Worm (Caenorhabditis elegans): Measurements from ENCODE around the gene Y46H3A.5.
"Not testable (repeated sequence)": the region's sequence is repeated elsewhere in the genome, so short reads cannot be mapped to it uniquely, and the experiment has no call there.

Gene Y46H3A.5

DNA sequence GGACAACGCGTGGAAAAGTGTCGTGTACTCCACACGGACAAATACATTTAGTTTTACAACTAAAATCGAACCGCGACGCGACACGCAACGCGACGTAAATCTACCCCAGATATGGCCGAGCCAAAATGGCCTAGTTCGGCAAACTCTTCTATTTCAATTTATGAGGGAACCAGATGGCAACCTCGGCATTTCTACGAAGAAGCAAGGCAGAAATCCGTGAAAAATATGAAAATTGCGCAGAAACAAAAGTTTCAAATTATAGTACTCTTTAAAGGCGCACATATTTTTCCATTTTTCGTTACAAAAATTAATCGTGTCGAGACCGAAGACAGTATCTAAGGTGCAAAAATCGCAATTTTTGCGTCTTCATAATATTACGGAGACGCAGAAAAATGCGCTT is at the start of gene Y46H3A.5:
TSS of gene Y46H3A.5 (minus strand) at position 101 of the 400 bp plus-strand sequence.
- not testable (repeated sequence) for TF ChIP-seq ceh-82 (tag; optimal IDR thresholded peaks at IDR 0.05); ztf-1 (GFP tag; conservative IDR thresholded peaks at IDR 0.05); elt-1 (tag; optimal IDR thresholded peaks at IDR 0.05)

DNA sequence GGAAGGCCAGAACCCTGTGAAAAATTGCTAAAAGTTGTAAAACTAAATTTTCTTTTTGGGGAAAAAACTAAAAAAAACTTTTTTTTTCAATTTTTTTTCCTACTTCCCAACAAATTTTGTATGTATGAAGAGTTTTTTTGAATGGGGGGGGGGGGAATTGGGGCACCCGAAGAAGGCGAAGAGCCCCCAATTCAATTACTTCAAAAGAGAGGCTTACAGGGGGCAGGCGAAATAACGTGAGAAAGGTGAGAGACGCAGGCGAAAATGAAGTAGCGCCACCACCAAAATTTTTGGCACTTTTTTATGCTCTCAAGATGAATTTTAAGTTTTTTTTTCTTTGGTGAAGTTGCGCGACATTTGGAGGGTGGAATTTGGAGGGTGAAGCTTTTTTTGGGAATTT is 48.3 kb upstream of the Y46H3A.5 start:
- TF ChIP-seq ceh-16 (tag; optimal IDR thresholded peaks at IDR 0.05) = no peak
- TF ChIP-seq blmp-1 (tag; optimal IDR thresholded peaks at IDR 0.05; ENCODE audit: insufficient read depth) = no peak
- no peak for TF ChIP-seq crh-2 (tag; optimal IDR thresholded peaks at IDR 0.05)
- TF ChIP-seq egl-27 (tag; optimal IDR thresholded peaks at IDR 0.05) = no peak
- TF ChIP-seq gmeb-1 (tag; optimal IDR thresholded peaks at IDR 0.05) = no peak
- TF ChIP-seq lin-13 (GFP tag; optimal IDR thresholded peaks at IDR 0.05) = no peak
- no peak for TF ChIP-seq Y55F3AM.14 (GFP tag; optimal IDR thresholded peaks at IDR 0.05)
- TF ChIP-seq sem-4 (tag; optimal IDR thresholded peaks at IDR 0.05) = no peak
- TF ChIP-seq elt-3 (tag; optimal IDR thresholded peaks at IDR 0.05) = no peak
- no peak for TF ChIP-seq lsy-2 (tag; optimal IDR thresholded peaks at IDR 0.05)
- TF ChIP-seq unc-62 (GFP tag; optimal IDR thresholded peaks at IDR 0.05) = no peak
- no peak for TF ChIP-seq ama-1 (optimal IDR thresholded peaks at IDR 0.05)
- no peak for TF ChIP-seq zag-1 (tag; optimal IDR thresholded peaks at IDR 0.05)
- no peak for TF ChIP-seq mdl-1 (tag; optimal IDR thresholded peaks at IDR 0.05)
- no peak for TF ChIP-seq skn-1 (tag; optimal IDR thresholded peaks at IDR 0.05)

DNA sequence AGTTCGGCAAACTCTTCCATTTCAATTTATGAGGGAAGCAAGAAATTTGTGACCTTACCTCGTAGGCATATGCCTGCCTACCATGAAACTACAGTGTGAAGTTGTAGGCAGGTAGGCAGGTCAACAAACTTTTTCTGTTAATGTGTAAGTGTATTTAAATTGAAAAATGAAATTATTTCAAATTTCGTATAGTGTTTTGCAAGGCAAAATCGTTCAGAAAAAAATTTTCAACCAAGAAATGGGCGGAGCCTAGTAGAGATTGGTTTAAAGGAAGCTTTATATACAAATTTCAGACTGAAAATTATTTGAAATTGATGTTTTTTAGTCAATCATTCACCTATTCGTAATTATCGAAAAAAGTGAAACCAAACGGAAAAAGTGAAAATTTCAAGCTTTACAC is 43.2 kb upstream of the Y46H3A.5 start:
- TF ChIP-seq gmeb-1 (tag; optimal IDR thresholded peaks at IDR 0.05) (no peak), elt-1 (tag; optimal IDR thresholded peaks at IDR 0.05) (no peak), fos-1 (tag; optimal IDR thresholded peaks at IDR 0.05) (no peak), mbf-1 (tag; optimal IDR thresholded peaks at IDR 0.05) (no peak), nhr-11 (tag; optimal IDR thresholded peaks at IDR 0.05) (no peak), ztf-4 (tag; optimal IDR thresholded peaks at IDR 0.05) (no peak), snpc-4 (tag; optimal IDR thresholded peaks at IDR 0.05) (no peak), nhr-25 (tag; optimal IDR thresholded peaks at IDR 0.05) (no peak), elt-3 (tag; optimal IDR thresholded peaks at IDR 0.05) (no peak), ztf-11 (tag; optimal IDR thresholded peaks at IDR 0.05) (no peak), ama-1 (optimal IDR thresholded peaks at IDR 0.05) (no peak), F13H6.1 (tag; optimal IDR thresholded peaks at IDR 0.05) (no peak), unc-62 (GFP tag; optimal IDR thresholded peaks at IDR 0.05) (no peak), nhr-6 (tag; optimal IDR thresholded peaks at IDR 0.05) (no peak), lin-39 (tag; optimal IDR thresholded peaks at IDR 0.05) (no peak)

DNA sequence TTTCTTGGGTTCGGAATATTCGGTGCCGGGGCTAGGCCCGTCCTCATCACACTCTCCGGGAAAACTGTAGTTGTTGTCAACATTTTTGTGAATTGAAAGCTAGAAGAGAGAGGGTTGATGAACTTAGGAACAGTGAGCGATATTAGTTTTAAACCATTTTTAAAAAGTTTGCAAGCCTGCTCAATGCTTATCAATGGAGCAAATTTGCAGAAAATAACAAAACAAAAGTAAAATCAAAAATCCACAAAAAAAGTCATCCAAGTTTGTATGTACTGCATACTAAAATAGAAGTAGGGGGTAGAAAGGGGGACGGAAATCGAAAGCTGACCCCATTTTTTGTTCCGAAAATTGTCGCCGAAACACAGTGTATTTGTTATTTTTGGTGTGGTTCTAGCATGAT is 41.5 kb upstream of the Y46H3A.5 start, which contains the start of gene T10B5.10:
TSS of gene T10B5.10 (minus strand) at position 101 of the 400 bp plus-strand sequence.
- TF ChIP-seq lsy-2 (tag; optimal IDR thresholded peaks at IDR 0.05) = no peak

DNA sequence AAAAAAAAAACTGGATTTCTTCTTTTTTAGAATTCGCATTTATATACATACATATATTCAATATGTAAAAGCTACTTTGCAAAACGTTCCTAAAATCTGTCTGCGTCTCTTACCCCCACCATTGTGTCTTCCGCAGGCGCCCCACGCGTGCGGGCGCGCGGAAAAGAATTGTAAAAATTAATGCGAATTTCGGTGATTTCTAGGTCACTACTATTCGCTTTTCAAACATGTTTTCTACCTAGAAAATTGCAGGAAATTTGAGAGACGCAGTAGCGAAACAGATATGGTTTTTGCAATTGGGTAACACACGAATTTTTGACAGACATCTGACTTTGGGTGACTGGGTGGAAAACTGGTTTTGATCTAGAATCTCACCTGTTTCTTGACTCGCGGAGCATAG is 40.4 kb upstream of the Y46H3A.5 start:
- no peak for TF ChIP-seq R02D3.7 (tag; optimal IDR thresholded peaks at IDR 0.05)
- peak; percentile 23 for TF ChIP-seq nhr-25 (tag; optimal IDR thresholded peaks at IDR 0.05)

DNA sequence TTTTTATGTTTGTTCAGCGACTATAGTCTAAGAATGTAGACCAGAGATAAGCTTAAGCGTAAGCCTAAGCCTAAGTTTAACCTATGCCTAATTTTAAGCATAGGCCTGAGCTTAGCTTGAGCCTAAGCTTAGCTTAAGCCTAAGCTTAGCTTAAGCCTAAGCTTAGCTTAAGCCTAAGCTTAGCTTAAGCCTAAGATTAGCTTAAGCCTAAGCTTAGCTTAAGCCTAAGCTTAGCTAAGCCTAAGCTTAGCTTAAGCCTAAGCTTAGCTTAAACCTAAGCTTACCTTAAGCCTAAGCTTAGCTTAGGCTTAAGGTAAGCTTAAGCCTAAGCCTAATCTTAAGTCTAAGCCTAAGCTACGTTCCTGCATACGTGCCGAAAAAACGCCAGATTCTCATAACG is 33.9 kb upstream of the Y46H3A.5 start:
- no peak for TF ChIP-seq ama-1 (optimal IDR thresholded peaks at IDR 0.05)
- TF ChIP-seq sem-4 (tag; optimal IDR thresholded peaks at IDR 0.05) = no peak
- no peak for TF ChIP-seq nhr-6 (tag; optimal IDR thresholded peaks at IDR 0.05)
- TF ChIP-seq elt-1 (tag; optimal IDR thresholded peaks at IDR 0.05) = no peak
- no peak for TF ChIP-seq lin-13 (GFP tag; optimal IDR thresholded peaks at IDR 0.05)
- no peak for TF ChIP-seq nhr-25 (tag; optimal IDR thresholded peaks at IDR 0.05)
- TF ChIP-seq unc-62 (GFP tag; optimal IDR thresholded peaks at IDR 0.05) = no peak
- no peak for TF ChIP-seq F13H6.1 (tag; optimal IDR thresholded peaks at IDR 0.05)
- TF ChIP-seq nhr-77 (tag; optimal IDR thresholded peaks at IDR 0.05) = no peak
- TF ChIP-seq egl-27 (tag; optimal IDR thresholded peaks at IDR 0.05) = no peak
- TF ChIP-seq nhr-129 (tag; optimal IDR thresholded peaks at IDR 0.05) = no peak
- no peak for TF ChIP-seq blmp-1 (tag; optimal IDR thresholded peaks at IDR 0.05; ENCODE audit: insufficient read depth)
- TF ChIP-seq R02D3.7 (tag; optimal IDR thresholded peaks at IDR 0.05) = no peak
- TF ChIP-seq nhr-11 (tag; optimal IDR thresholded peaks at IDR 0.05) = no peak
- no peak for TF ChIP-seq sma-3 (GFP tag; optimal IDR thresholded peaks at IDR 0.05)
- TF ChIP-seq C34F6.9 (tag; optimal IDR thresholded peaks at IDR 0.05) = no peak
- TF ChIP-seq ztf-4 (tag; optimal IDR thresholded peaks at IDR 0.05) = no peak
